Fruit fly (Drosophila melanogaster): Measurements from ENCODE around the gene msk.

DNA sequence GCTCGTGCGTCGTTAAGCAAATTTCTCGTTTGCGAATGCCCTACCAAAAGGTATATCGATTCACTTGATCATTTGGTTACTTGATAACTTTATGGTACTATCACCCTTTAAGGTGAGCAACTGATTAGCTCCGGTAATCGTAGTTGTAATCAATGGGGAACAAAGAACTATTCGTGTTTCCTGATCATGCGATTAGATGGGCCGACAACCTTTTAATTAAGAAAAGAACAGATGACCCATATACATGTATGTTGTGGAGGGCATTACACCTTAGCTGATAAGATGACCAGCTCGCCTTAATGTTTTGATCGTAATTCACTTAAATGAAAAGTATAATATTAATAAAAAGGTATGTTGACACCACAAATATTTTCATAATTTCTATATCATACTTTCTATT is 42.6 kb upstream of the msk start:
- no peak for TF ChIP-seq nmo (GFP tag; optimal IDR thresholded peaks at IDR 0.05)
- no peak for TF ChIP-seq CTCF (GFP tag; optimal IDR thresholded peaks at IDR 0.05)
- TF ChIP-seq CG15696 (tag; optimal IDR thresholded peaks at IDR 0.05), result no peak
- no peak for TF ChIP-seq CG15479 (GFP tag; optimal IDR thresholded peaks at IDR 0.05)
- TF ChIP-seq CG14050 (GFP tag; IDR thresholded peaks at IDR 0.05), result no peak
- TF ChIP-seq H2.0 (GFP tag; IDR thresholded peaks at IDR 0.05), result no peak
- no peak for TF ChIP-seq CG2199 (GFP tag; IDR thresholded peaks at IDR 0.05)
- no peak for TF ChIP-seq pfk (GFP tag; optimal IDR thresholded peaks at IDR 0.05)
- no peak for TF ChIP-seq CG8089 (GFP tag; optimal IDR thresholded peaks at IDR 0.05)

Measured in whole organism, embryonic.